Worm (Caenorhabditis elegans): ENCODE data around the gene ZK546.4.
A peak's percentile ranks its signal among the peaks of the same experiment; 100 is the strongest.

DNA sequence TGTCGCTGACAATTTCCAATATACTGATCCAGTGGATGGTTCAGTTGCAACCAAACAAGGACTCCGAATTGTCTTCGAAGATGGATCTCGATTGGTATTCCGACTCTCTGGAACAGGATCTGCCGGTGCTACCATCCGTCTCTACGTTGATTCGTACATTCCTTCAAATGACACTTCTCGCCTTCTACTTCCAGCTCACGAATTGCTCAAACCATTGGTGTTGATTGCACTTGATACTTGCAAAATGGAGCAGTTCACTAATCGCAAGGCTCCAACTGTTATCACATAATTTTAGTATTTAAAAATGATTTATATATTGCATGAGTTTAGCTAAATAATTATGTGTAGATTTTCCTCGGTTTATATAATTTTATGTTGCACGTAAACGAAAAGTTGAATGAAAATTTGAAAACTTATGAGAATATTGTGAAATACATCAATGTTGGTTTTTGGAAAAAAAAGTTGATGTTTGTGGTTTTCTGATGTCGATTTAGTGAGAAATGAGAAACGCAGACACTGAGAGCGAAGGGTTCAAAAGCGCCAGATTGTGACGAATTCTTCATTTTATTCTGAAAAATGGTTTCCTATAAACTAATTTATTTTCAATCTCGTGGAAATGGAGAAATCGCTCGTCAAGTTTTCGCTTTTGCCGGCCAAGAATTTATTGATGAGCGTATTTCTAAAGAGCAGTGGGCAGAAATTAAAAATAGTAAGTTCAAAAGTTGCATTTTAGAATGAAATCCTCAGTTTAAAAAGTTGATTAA, 46.6 kb upstream of the ZK546.4 start, which contains the start of gene gst-9:
- peak; percentile 66 for TF ChIP-seq ztf-4 (tag; optimal IDR thresholded peaks at IDR 0.05)
- TF ChIP-seq ZK546.5 (tag; optimal IDR thresholded peaks at IDR 0.05), result no peak
- TF ChIP-seq egl-27 (tag; optimal IDR thresholded peaks at IDR 0.05), result no peak
- TF ChIP-seq ztf-11 (tag; optimal IDR thresholded peaks at IDR 0.05), result no peak
- peak; percentile 81 for TF ChIP-seq ama-1 (optimal IDR thresholded peaks at IDR 0.05)
- peak; percentile 33 for TF ChIP-seq nhr-129 (tag; optimal IDR thresholded peaks at IDR 0.05)
